Fruit fly (Drosophila melanogaster) ovary, adult (tissue): ENCODE results near the gene bol.

Source experiments
- CG17801 ChIP-seq: fragments of 200-800 bp; optimal IDR thresholded peaks from 2 replicates; lab custom pipeline; 2019; ENCODE audit warnings: missing biosample characterization, mild to moderate bottlenecking, missing genetic modification characterization, moderate library complexity; ENCODE audit not compliant: partially characterized antibody

The bol gene

DNA sequence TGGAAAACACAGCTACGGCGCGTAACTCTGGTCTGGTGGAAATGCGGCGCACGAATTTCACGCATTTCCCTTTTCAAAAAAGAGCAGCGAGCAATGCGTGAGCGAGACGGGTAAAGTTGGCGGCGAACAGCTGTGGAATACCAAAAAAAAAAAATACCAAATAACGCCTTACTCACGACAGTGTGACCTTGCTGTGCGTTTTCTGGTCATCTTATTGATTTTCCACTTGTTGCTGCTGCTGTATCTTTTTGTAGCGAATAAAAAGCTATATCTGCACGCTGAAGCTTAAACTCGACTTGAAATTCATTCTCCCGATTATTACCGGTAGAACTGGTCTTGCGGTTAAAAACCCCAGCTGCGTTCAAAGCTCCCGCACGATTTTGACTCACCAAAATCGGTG, at the start of gene bol, which contains the start of gene Dhpr:
TSS of gene bol (minus strand) at position 57 of the 400 bp plus-strand sequence.
TSS of gene Dhpr (plus strand) at position 212 of the 400 bp plus-strand sequence.
- no peak for TF ChIP-seq CG17801 (GFP tag; lab: Kevin White, UChicago)

DNA sequence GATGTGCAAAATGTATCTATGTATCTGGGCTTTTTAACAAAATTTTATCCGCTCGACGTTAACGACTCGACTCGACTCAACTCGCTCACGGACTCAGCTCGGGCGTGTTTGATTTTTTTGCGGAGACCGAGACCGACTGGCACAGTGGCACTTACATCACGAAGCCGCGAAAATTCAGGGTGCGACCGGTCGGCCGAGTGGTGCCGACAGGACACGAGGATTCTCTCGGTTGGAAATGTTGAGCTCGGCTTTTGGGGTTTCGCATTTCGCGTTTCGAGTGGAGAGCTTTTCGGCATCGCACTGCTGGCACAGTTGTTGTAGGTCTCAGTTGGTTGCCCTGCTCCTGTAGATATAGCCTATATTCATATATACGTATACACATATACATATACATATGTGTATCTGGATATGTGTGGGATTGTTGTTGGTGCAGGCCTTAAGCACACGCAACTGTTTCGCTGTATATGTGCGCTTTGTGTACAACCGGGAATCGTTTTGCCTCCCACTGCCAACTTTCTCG, 47.9 kb upstream of the bol start, which contains the start of gene Rdl:
TSS of gene Rdl (minus strand) at position 97 of the 520 bp plus-strand sequence.
- TF ChIP-seq CG17801 (GFP tag; lab: Kevin White, UChicago), result no peak

DNA sequence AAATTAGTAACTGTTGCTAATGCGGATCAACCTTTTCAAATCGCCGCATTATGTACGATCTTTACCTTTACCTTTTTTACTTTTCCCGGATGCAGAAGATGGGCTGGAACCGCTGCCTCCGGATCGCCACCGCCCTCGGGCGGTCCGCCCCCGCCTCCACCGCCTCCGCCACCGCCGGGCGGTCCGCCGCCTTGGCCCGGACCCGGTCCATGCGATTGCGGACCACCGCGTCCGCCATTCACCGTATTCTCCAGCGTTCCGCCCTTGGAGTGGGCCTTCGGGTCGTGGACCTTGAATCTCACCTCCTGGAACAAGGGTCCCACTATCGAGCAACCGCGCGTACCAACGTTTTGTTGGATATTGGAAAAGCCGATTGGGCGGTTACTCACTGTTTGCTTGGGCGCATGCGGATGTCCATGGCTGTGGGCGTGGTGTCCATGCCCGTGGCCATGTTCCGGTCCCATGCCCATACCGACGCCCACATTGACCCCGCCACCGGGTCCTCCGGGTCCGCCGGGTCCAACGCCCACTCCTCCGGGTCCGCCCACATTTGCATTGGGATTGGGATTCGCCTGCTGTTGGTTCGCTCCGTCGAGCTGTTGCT, 17.1 kb upstream of the bol start:
- TF ChIP-seq CG17801 (GFP tag; lab: Kevin White, UChicago), result no peak

DNA sequence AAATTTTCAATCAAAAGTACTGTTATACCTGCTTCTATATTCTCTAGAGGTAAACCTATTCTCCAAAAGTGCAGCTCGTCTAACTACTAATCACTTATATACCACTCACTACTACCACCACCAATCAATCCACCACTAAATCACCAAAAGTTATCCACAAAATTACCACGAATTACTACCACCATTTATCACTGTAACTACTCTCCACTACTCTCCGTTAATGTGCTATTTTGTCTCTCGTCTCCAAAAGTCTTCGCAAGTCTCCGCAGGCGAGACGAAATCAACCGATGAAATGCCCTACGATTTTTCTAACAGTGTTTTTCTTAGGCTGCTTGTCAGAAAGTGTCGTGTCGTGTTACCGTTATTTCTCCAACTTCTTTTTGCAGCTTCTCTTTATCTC, 7.8 kb upstream of the bol start:
- TF ChIP-seq CG17801 (GFP tag; lab: Kevin White, UChicago), result no peak

DNA sequence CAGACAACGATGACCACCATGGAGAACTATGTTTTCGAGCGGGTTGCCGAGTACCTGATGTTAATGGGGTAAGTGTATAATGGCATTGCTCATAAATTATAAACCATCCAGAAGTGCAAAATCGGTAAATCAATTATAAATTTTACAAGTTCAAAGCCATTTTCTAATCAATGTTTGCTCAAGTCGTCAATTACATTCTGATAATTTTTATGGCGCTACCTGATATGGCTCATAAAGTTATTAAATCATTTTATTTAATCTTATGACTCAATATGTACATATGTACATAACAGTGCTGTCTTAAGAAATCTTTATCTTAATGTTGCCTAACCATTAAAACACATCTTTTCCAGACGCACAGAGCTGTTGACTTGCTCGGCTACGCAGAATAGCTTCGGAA, 5.3 kb upstream of the bol start:
- no peak for TF ChIP-seq CG17801 (GFP tag; lab: Kevin White, UChicago)

DNA sequence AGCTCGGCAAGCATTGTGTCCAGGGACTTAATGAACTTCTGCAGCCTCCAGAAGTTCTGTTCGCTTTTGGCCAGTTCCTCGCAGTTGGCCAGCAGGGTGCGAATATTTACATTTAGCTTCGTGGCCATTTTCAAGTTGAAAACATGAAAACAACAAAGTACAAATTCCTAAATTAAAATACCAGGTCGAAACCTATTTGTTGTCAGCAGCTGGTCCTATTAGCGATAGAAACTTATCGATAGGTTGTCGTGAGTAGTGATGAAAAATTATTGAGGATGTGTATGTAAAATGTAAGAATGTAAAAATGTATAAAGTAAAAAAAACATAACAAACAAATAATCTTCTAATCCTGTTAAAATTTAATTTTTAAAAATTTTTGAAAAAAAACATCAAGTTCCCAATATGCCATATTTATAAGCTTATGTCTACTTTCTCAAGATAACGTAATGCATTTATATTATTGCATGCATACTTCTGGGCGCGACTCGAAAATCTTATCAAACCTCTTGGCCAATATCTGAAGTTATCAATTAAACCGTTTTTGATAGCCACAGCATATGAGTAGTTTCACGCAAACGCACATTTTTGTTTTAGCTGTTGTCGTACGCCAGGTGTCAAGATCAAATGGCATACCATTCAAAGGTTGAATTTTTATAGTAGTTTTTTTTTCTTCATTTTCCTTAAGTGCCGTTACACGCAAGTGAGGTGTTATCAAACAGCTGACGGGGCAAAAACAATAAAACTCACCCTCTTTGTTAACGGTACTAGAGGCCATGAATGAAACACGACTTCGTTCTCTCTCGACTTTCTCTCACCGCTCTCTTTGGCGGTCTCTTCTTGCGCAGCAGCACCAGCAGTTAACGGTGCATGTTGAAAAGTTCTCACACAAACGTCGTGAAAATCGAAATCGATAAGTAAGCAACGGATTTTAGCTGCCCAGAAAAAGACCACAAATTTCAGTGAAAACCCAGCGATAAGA, 3.1 kb upstream of the bol start, which contains the start of the genes Use1 and nwk:
TSS of gene Use1 (minus strand) at position 206 of the 979 bp plus-strand sequence.
TSS of gene nwk (plus strand) at position 885 of the 979 bp plus-strand sequence.
- no peak for TF ChIP-seq CG17801 (GFP tag; lab: Kevin White, UChicago)

DNA sequence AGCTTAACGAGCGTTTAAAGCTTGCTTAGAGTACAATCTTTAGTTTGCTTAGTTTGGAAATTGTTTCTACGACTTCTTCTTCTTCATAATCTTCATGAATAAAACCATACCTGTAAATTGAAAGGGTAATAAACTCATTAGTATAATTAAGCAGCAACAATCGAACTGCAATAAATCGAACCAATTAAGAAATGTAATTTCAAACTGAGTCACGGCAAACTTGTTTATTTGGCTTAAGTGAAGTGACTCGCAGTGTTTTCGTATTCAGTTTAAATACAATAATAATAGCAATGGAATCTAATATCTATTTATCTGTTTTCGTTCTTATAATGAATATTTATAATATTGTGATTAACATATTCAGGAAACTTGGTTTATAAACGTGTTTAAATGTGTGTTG, 1.6 kb upstream of the bol start:
- TF ChIP-seq CG17801 (GFP tag; lab: Kevin White, UChicago), result no peak

DNA sequence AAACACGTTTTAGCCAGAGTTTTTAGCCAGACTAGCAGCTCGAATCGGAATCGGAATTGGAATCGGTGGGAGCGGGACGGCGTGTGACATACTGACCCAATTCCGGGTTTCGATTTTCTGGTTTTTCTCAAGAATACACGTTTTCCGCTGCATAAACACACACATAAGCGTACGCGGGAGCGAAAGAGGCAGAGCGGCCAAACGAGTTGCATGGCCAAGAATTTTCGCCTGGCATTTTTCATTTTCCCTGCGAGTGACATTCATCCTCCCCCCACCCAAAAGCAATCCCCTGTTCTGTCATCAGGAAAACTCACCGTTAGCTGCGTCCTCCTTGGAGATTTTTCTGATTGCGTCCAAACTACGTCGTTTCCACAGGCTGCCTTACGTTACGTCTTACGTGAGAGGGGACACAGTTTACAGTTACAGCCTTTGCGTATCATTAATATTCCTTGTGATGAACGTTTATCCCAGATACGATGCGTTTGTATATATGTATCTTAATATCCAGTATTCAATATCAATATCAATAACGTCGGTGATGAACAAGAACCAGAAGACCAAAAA, 4.5 kb downstream of the bol start:
- no peak for TF ChIP-seq CG17801 (GFP tag; lab: Kevin White, UChicago)

DNA sequence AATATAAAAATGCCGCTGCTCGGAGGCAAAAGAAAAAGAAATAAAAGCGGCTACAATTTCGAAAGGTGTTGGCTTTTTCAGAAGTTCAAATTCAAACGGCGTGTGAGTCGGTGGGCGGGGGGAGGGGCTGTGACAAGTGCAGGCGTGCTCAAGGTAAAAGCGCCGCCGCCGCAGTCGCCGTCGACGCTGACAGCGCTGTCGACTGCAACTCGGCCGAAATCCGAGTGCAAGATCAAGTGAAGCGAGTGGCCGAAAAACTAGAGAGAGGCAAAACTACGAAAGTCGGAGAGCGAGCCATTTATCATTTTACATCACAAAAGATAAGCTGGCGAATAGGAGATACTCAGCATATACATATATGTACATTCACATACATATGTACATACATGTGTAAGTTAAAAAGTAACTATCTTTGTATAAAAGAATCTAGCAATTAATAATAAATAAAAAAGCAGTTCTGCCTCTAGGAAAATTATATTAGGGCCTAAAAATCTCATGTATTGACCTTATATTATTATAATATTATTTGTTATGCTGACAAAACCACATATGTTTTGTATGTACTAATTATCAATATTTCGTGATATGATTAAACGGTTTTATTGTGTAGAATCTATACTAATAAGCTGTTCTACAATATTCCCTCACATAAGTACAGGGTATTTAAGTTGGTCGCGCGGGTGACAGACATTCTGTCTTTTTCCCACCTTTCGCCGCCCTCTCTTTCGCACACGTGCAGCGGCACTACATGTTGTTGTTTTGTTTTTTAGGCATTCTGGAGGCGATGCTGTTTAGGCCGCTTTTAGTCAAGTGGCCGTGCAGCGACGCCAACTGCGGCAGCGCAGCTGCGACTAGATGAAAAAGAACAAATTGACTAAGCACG, 5.3 kb downstream of the bol start:
- TF ChIP-seq CG17801 (GFP tag; lab: Kevin White, UChicago), result no peak

DNA sequence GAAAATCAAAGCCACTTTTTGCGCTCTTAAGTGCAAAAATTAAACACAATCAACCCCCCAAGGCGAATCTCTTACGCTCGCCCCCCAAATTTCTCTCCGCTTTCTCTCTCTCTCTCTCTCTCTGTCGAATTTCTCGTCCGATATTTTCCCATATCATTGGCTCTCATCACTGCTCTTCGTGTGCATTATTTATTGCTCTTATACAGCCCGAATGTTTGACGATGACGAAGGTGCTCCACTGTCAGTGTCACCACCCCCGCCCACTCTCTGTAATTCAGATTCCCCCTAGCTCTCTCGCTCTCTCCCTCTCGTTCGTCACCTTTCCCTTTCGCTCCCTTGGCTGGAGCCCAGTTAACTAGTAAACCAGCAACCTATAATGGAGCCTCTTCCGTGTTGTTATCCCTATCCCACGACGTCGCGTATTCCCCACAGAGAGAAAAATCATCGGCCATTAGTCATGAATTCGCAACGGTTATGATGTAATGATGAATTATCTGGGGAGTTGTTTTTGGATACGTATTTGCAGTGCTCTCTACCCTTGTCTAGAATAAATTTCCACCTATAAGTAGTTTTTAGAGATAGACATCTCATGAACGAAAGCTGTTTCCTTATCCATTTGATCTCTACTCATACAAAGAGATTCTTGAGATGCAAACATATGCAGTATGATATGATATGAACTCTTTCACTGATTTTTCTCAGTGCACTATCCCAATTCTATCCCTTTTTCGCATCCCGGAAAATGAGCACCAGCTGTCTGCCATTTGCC, 6.3 kb downstream of the bol start:
- no peak for TF ChIP-seq CG17801 (GFP tag; lab: Kevin White, UChicago)

DNA sequence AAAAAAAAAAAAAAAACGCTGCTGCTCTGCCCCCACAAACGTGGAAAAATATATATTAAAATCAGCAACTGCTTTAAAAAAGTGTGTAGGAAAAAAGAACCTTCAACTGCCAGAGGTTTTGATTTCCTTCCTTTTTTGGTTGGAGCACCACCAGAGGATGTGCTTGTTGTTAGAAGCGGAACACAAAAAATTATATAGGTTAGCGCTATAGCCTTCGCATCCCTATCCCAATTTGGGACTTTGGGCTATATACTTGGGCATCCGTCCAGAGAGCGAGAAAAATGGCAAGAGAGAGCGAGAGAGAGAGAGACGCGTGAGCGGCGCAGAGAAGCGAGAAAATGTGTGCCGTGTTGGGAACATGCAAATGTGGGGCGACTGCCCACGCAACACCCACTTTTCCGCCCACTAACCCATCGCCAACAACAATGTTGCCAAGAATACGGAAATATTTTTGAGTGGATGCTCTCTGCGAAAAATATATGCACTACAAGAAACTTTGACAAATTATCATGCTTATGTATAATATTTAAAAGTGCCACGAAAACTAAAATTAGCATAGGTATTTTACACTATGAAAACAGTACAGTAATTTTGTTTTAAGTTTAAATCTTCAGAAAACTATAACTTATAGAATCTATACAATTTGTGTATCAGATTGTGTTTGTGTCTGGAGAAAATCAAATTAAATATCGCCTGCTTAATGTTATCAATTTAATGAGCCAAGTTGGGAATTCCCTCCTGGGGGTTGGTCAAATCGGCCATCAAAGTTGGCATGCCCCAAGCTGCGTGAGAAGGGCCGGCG, 7.1 kb downstream of the bol start:
- no peak for TF ChIP-seq CG17801 (GFP tag; lab: Kevin White, UChicago)

DNA sequence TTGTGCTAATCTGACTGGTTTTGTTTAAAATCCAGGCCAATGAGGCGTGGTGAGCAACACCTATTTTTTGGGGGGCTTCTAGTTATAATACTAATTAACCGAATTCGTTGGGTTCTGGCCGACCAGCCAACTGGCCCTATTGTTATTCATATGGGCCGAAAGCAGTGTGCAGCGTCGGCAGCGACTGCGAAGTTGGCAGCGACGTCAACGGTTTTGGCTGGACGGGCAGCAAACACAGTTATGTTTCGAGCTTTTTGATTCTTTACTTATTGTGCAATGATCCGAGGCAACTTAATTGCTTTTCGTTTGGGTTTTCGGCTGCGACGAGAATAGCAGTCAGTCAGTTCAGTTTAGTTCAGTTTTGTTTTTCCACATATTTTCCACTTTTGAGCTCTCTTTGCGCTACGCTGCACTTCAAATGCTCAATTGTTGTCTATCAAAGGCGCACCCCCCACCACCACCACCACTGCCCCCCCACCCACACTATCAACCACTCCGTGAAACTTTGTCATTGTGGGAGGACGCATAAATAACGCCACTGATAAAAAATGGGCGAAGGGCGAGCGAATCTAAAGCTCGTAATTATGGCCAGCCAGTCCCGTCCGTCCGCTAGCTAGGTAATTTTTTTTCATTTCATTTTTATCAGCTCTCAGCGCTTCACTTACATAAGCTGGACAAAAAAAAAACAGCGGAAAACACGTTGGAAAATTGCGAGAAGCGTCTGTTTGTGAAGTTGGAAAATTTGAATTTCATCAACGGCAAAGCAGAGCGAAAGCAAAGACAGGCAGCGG, 8.0 kb downstream of the bol start:
- no peak for TF ChIP-seq CG17801 (GFP tag; lab: Kevin White, UChicago)
